Fruit fly (Drosophila melanogaster): ENCODE measurements around the gene Ork1.

Ork1 gene

DNA sequence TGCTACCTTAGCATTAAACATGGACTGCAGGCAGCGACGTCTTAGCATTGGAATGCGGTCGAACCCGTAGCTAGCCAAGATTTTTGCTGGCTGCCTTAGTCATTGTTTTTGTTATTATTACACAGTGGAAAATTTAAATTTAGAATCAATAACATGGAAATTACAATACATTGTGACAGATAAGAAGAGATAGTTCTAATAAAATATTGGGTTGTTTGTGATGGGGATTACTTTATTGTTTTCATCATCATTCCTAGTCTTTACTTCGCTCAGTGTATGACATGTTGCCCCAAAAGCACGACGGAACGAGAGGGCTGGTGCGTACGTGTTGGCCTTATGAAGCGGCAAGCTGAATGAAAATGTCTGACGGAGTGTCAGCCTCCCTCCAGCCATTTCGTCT is 45.5 kb upstream of the Ork1 start (continued):
- TF ChIP-seq tgo (GFP tag; IDR thresholded peaks at IDR 0.05) (peak; percentile 80), D (optimal IDR thresholded peaks at IDR 0.05) (no peak), D (GFP tag; optimal IDR thresholded peaks at IDR 0.05) (peak; percentile 70), fd102C (GFP tag; optimal IDR thresholded peaks at IDR 0.05) (no peak), Hr39 (optimal IDR thresholded peaks at IDR 0.05) (no peak), CG11247 (GFP tag; IDR thresholded peaks at IDR 0.05) (peak; percentile 78), cad (GFP tag; optimal IDR thresholded peaks at IDR 0.05) (no peak), CG9215 (GFP tag; IDR thresholded peaks at IDR 0.05) (peak; percentile 51), Rx (GFP tag; IDR thresholded peaks at IDR 0.05) (peak; percentile 70; the same call in 1 of the 2 replicates), CG2129 (GFP tag; IDR thresholded peaks at IDR 0.05; ENCODE audit: partially characterized antibody) (no peak), grau (tag; optimal IDR thresholded peaks at IDR 0.05) (peak; percentile 86), ERR (GFP tag; optimal IDR thresholded peaks at IDR 0.05) (peak; percentile 66), corto (GFP tag; optimal IDR thresholded peaks at IDR 0.05) (no peak), CG31224 (GFP tag; IDR thresholded peaks at IDR 0.05) (peak; percentile 78), Ada2b (GFP tag; IDR thresholded peaks at IDR 0.05) (peak; percentile 86), CG13894 (tag; optimal IDR thresholded peaks at IDR 0.05) (no peak), Sin3A (optimal IDR thresholded peaks at IDR 0.05) (no peak), nerfin-1 (tag; optimal IDR thresholded peaks at IDR 0.05) (peak; percentile 82), knrl (GFP tag; IDR thresholded peaks at IDR 0.05; ENCODE audit: partially characterized antibody) (no peak), CG18476 (GFP tag; optimal IDR thresholded peaks at IDR 0.05) (peak; percentile 61), ftz-f1 (GFP tag; optimal IDR thresholded peaks at IDR 0.05) (no peak), CG11456 (GFP tag; IDR thresholded peaks at IDR 0.05) (peak; percentile 81), pfk (GFP tag; optimal IDR thresholded peaks at IDR 0.05) (no peak), insv (GFP tag; optimal IDR thresholded peaks at IDR 0.05) (peak in 1 of 2 experiments; percentile 17), pho (GFP tag; optimal IDR thresholded peaks at IDR 0.05) (peak; percentile 47), CG3163 (GFP tag; optimal IDR thresholded peaks at IDR 0.05) (peak; percentile 45), sqz (GFP tag; optimal IDR thresholded peaks at IDR 0.05) (peak; percentile 50), CG9817 (tag; optimal IDR thresholded peaks at IDR 0.05) (peak; percentile 86), rib (GFP tag; IDR thresholded peaks at IDR 0.05) (peak; percentile 67; the same call in 1 of the 2 replicates), dmrt11E (tag; optimal IDR thresholded peaks at IDR 0.05) (peak; percentile 49), repo (GFP tag; optimal IDR thresholded peaks at IDR 0.05) (peak; percentile 74), CG2202 (tag; optimal IDR thresholded peaks at IDR 0.05) (peak; percentile 4), en (GFP tag; optimal IDR thresholded peaks at IDR 0.05) (peak; percentile 83), Ravus (GFP tag; IDR thresholded peaks at IDR 0.05) (peak; percentile 40), Ets97D (GFP tag; optimal IDR thresholded peaks at IDR 0.05) (no peak), H2.0 (GFP tag; IDR thresholded peaks at IDR 0.05) (peak; percentile 89), schlank (tag; optimal IDR thresholded peaks at IDR 0.05) (peak; percentile 56), Gug (GFP tag; IDR thresholded peaks at IDR 0.05) (peak; percentile 64; the same call in 3 of the 4 replicates), ase (GFP tag; IDR thresholded peaks at IDR 0.05) (peak; percentile 73; the same call in 2 of the 3 replicates), Scr (GFP tag; IDR thresholded peaks at IDR 0.05; ENCODE audit: partially characterized antibody) (no peak), CG2199 (GFP tag; IDR thresholded peaks at IDR 0.05) (peak; percentile 56; the same call in 1 of the 3 replicates), chif (GFP tag; optimal IDR thresholded peaks at IDR 0.05) (peak; percentile 72 to 83), Bdp1 (GFP tag; optimal IDR thresholded peaks at IDR 0.05) (peak; percentile 58), CG10431 (GFP tag; optimal IDR thresholded peaks at IDR 0.05) (peak; percentile 15), Fer2 (tag; optimal IDR thresholded peaks at IDR 0.05) (peak; percentile 77), Dip2 (GFP tag; IDR thresholded peaks at IDR 0.05) (peak; percentile 36; the same call in 1 of the 2 replicates), CG6272 (GFP tag; IDR thresholded peaks at IDR 0.05) (peak; percentile 66), CG9437 (GFP tag; optimal IDR thresholded peaks at IDR 0.05) (peak; percentile 74), Hey (tag; optimal IDR thresholded peaks at IDR 0.05) (peak; percentile 46), HLH54F (GFP tag; optimal IDR thresholded peaks at IDR 0.05) (peak; percentile 70), ems (GFP tag; optimal IDR thresholded peaks at IDR 0.05) (peak; percentile 72), Lpt (GFP tag; optimal IDR thresholded peaks at IDR 0.05) (no peak), H15 (GFP tag; IDR thresholded peaks at IDR 0.05) (peak; percentile 80)

Measured in whole organism, embryonic.